Worm (Caenorhabditis elegans): ENCODE results near the gene F40G12.5.

ce11 chrV:14285803-14286202 is 15.2 kb upstream of the F40G12.5 start, which contains the start of gene F40G12.11:
- TF ChIP-seq unc-62 (GFP tag; optimal IDR thresholded peaks at IDR 0.05), result no peak
- TF ChIP-seq R02D3.7 (tag; optimal IDR thresholded peaks at IDR 0.05), result no peak
- no peak for TF ChIP-seq pha-4 (tag; optimal IDR thresholded peaks at IDR 0.05)
